Worm (Caenorhabditis elegans): Measurements from ENCODE around the gene srg-53.

ce11 chrV:847521-847920 is 31.8 kb upstream of the srg-53 start, which contains the start of gene srbc-13:
- TF ChIP-seq nhr-11 (tag; optimal IDR thresholded peaks at IDR 0.05): no peak
- TF ChIP-seq ZK546.5 (tag; optimal IDR thresholded peaks at IDR 0.05): no peak
- no peak for TF ChIP-seq nhr-237 (tag; optimal IDR thresholded peaks at IDR 0.05)
- TF ChIP-seq nhr-25 (tag; optimal IDR thresholded peaks at IDR 0.05): no peak
- no peak for TF ChIP-seq lin-13 (GFP tag; optimal IDR thresholded peaks at IDR 0.05)
- no peak for TF ChIP-seq unc-39 (tag; optimal IDR thresholded peaks at IDR 0.05)
- no peak for TF ChIP-seq unc-62 (GFP tag; optimal IDR thresholded peaks at IDR 0.05)
- no peak for TF ChIP-seq ztf-4 (tag; optimal IDR thresholded peaks at IDR 0.05)
- no peak for TF ChIP-seq ceh-16 (tag; optimal IDR thresholded peaks at IDR 0.05)

Data from whole organism, L2 larva.